Worm (Caenorhabditis elegans): ENCODE measurements around the gene lgc-28.
"Not testable (repeated sequence)": the region's sequence is repeated elsewhere in the genome, so short reads cannot be mapped to it uniquely, and the experiment has no call there.

lgc-28 gene

DNA sequence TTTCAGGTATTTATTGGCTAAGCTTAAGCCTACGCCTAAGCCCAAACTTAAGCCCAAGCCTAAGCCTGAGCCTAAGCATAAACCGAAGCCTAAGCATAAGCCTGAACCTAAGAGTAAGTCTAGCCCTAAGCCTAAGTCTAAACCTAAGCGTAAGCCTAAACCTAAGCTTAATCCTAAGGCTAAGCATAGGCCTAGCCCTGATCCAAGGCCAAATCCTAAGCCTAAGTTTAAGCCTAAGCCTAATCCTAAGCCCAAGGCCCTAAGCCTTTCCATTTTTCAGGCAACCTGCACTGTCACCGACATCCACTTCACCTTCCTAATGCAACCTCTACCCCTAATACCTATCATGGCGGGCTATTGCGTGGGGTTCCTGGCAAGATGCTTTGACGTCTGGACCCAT is 13.9 kb upstream of the lgc-28 start:
- TF ChIP-seq lin-32 (GFP tag; optimal IDR thresholded peaks at IDR 0.05) (no peak), zip-8 (tag; optimal IDR thresholded peaks at IDR 0.05) (no peak), nhr-12 (tag; optimal IDR thresholded peaks at IDR 0.05) (no peak), bed-3 (GFP tag; optimal IDR thresholded peaks at IDR 0.05) (no peak), ceh-39 (tag; optimal IDR thresholded peaks at IDR 0.05) (no peak), unc-120 (tag; optimal IDR thresholded peaks at IDR 0.05; ENCODE audit: poor library complexity, severe bottlenecking) (no peak), ces-1 (GFP tag; optimal IDR thresholded peaks at IDR 0.05) (no peak), nhr-28 (tag; optimal IDR thresholded peaks at IDR 0.05) (no peak), nhr-237 (tag; optimal IDR thresholded peaks at IDR 0.05) (no peak), unc-62 (GFP tag; optimal IDR thresholded peaks at IDR 0.05) (no peak), sem-2 (GFP tag; optimal IDR thresholded peaks at IDR 0.05) (no peak), lin-13 (tag; optimal IDR thresholded peaks at IDR 0.05) (no peak), ceh-83 (GFP tag; optimal IDR thresholded peaks at IDR 0.05) (no peak), pha-4 (tag; optimal IDR thresholded peaks at IDR 0.05) (no peak)

DNA sequence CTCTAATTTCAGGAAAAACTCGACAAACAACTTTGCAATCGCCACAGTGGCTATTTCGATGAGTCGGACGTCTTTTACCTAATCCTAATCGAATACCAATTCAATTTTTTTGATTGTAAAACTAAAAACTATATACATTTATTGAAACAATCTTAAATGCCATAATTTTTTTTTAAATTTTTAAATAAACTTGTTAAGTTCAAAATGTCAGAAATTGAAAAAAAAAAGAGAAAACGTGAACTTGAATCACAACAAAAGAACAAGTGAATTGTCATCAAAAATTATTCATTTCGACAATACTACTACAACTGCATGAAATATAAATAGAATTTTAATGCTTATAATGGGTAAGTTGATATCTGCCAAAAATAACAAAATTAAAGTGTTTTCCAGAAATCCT is 12.6 kb upstream of the lgc-28 start, which contains the start of gene D2062.13:
Gene D2062.13 (plus strand): TSS at position 301 of the 400 bp plus-strand sequence.
- not testable (repeated sequence) for TF ChIP-seq M03D4.4, nhr-12, nhr-76 (tag; optimal IDR thresholded peaks at IDR 0.05)

DNA sequence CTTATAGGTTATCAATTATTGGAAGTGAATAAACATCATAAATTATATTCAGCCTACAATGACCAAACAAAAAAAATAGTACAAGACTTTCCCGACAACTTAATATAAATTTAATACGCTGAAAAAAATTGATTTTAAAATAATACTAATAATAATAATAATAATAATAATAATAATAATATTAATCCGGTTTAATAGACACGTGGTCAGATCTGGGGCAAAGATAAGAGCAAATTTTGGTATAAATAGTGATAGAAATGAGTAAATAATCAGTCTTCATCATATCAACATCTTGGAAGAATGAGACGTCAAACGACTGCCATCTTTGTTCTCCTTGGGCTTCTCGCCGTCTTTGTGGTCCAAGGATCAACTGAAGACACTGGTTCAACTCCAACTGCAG is 8.3 kb upstream of the lgc-28 start, which contains the start of gene msrp-5:
Gene msrp-5 (plus strand): TSS at position 301 of the 400 bp plus-strand sequence.
- not testable (repeated sequence) for TF ChIP-seq unc-120 (tag; optimal IDR thresholded peaks at IDR 0.05; ENCODE audit: poor library complexity, severe bottlenecking); sem-2 (GFP tag; optimal IDR thresholded peaks at IDR 0.05); nhr-76 (tag; optimal IDR thresholded peaks at IDR 0.05)

DNA sequence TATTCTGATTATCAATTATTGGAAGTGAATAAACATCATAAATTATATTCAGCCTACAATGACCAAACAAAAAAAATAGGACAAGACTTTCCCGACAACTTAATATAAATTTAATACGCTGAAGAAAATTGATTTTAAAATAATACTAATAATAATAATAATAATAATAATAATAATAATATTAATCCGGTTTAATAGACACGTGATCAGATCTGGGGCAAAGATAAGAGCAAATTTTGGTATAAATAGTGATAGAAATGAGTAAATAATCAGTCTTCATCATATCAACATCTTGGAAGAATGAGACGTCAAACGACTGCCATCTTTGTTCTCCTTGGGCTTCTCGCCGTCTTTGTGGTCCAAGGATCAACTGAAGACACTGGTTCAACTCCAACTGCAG is 5.7 kb upstream of the lgc-28 start, which contains the start of gene msrp-6:
Gene msrp-6 (plus strand): TSS at position 301 of the 400 bp plus-strand sequence.
- not testable (repeated sequence) for TF ChIP-seq nhr-28 (tag; optimal IDR thresholded peaks at IDR 0.05); cnd-1 (tag; optimal IDR thresholded peaks at IDR 0.05); ceh-83 (GFP tag; optimal IDR thresholded peaks at IDR 0.05)

DNA sequence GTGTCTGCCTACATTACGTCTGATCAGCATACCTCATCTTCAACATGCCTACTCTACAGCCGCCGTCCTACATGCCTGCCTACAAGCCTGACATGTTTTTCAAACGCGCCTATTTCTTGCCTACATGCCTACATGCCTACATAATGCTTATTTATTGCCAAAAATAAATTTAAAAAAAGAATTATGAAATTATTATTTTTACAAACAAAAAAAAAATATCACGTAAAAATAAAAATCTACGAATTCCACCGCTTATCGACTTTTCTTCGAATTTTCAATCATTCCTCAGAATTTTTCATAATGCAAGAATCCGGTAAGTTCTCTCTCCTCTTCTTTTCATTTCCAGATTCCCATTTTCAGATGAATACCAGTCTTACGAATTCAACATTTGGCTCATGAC is 2.4 kb upstream of the lgc-28 start, which contains the start of gene D2062.5:
Gene D2062.5 (plus strand): TSS at position 301 of the 400 bp plus-strand sequence.
- TF ChIP-seq nhr-12 (tag; optimal IDR thresholded peaks at IDR 0.05), result no peak
- no peak for TF ChIP-seq lsy-2 (tag; optimal IDR thresholded peaks at IDR 0.05)
- TF ChIP-seq nhr-237 (tag; optimal IDR thresholded peaks at IDR 0.05), result no peak
- TF ChIP-seq unc-120 (tag; optimal IDR thresholded peaks at IDR 0.05; ENCODE audit: poor library complexity, severe bottlenecking), result no peak
- TF ChIP-seq unc-39 (tag; optimal IDR thresholded peaks at IDR 0.05), result no peak
- no peak for TF ChIP-seq zip-8 (tag; optimal IDR thresholded peaks at IDR 0.05)
- TF ChIP-seq ham-2 (GFP tag; optimal IDR thresholded peaks at IDR 0.05), result no peak
- TF ChIP-seq nhr-28 (tag; optimal IDR thresholded peaks at IDR 0.05), result no peak
- no peak for TF ChIP-seq ceh-83 (GFP tag; optimal IDR thresholded peaks at IDR 0.05)
- no peak for TF ChIP-seq drap-1 (GFP tag; optimal IDR thresholded peaks at IDR 0.05)
- no peak for TF ChIP-seq unc-62 (GFP tag; optimal IDR thresholded peaks at IDR 0.05)
- TF ChIP-seq blmp-1 (tag; optimal IDR thresholded peaks at IDR 0.05), result no peak
- TF ChIP-seq elt-1 (tag; optimal IDR thresholded peaks at IDR 0.05; ENCODE audit: borderline replicate concordance, insufficient read depth), result no peak
- no peak for TF ChIP-seq mep-1 (tag; optimal IDR thresholded peaks at IDR 0.05)
- no peak for TF ChIP-seq mls-2 (tag; optimal IDR thresholded peaks at IDR 0.05)
- no peak for TF ChIP-seq flh-1 (GFP tag; optimal IDR thresholded peaks at IDR 0.05)

DNA sequence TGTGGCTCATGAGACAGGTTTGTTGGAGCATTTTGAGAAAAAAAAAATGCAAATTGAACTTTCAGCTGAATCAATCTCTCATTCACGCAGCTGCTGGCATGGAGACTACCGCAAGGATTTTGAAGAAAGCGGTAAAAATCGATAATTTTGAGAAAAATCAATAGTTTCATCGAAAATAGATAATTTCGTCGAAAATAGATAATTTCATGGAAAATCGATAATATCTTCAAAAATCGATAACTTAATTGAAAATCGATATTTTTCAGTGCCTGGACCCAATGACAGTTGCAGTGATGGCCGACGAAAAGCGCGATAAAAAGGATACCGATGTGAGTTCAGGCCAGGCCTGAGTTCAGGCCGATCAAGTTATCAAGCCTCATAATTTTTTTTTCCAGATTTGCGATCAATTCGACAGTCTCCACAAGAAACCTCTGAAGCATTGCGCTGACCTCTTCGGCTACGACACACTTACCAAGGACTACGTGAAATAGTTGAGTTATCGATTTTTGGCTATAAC is 1.9 kb upstream of the lgc-28 start, which contains the start of gene D2062.4:
Gene D2062.4 (plus strand): TSS at position 467 of the 517 bp plus-strand sequence.
- not testable (repeated sequence) for TF ChIP-seq sptf-1 (tag; optimal IDR thresholded peaks at IDR 0.05); ham-2 (GFP tag; optimal IDR thresholded peaks at IDR 0.05); ceh-39 (tag; optimal IDR thresholded peaks at IDR 0.05)
